Worm (Caenorhabditis elegans) whole organism, L4 larva: ENCODE data around the gene apn-1.

ENCODE experiments used
- F37D6.2 ChIP-seq: sonication (generic microtip); optimal IDR thresholded peaks from 2 replicates; lab custom pipeline; 2016; ENCODE audit warnings: mild to moderate bottlenecking, missing genetic modification characterization, missing compliant biosample characterization
- F44E2.7 ChIP-seq: fragments of 200-800 bp; sonication (Bioruptor generic); IDR thresholded peaks from 2 replicates; pipeline ENCODE4 v2.1.2; 2022; ENCODE audit warnings: missing genetic modification characterization, missing compliant biosample characterization
- F49E8.2 ChIP-seq: sonication (generic microtip); optimal IDR thresholded peaks from 2 replicates; lab custom pipeline; 2016; ENCODE audit warnings: missing compliant biosample characterization, mild to moderate bottlenecking, missing genetic modification characterization, borderline replicate concordance
- Y75B8A.6 ChIP-seq: fragments of 200-800 bp; sonication (Bioruptor generic); IDR thresholded peaks from 2 replicates; pipeline ENCODE4 v1.3.6; 2022; ENCODE audit warnings: missing genetic modification reagents, missing genetic modification characterization, missing compliant biosample characterization
- ZK546.5 ChIP-seq, 2 experiments: sonication (generic microtip); optimal IDR thresholded peaks; 2 replicates each; lab custom pipeline; 2017; ENCODE audit warnings: missing biosample characterization in 2 of 2, missing genetic modification characterization in 2 of 2
- aha-1 ChIP-seq: fragments of 150-350 bp; peaks from one replicate; lab custom pipeline; 2014; ENCODE audit warnings: missing biosample characterization, missing genetic modification characterization
- ceh-32 ChIP-seq: sonication (generic microtip); optimal IDR thresholded peaks from 2 replicates; lab custom pipeline; 2016; ENCODE audit warnings: mild to moderate bottlenecking, missing genetic modification characterization, missing compliant biosample characterization; ENCODE audit not compliant: poor library complexity
- ceh-44 ChIP-seq: fragments of 200-800 bp; sonication (Bioruptor generic); IDR thresholded peaks from 2 replicates; pipeline ENCODE4 v1.3.6; 2022; ENCODE audit warnings: missing genetic modification reagents, missing genetic modification characterization, missing compliant biosample characterization
- ceh-62 ChIP-seq: sonication (generic microtip); optimal IDR thresholded peaks from 2 replicates; lab custom pipeline; 2017; ENCODE audit warnings: missing biosample characterization, missing genetic modification characterization
- ces-1 ChIP-seq: fragments of 150-350 bp; sonication (generic microtip); optimal IDR thresholded peaks from 4 replicates; lab custom pipeline; 2014; ENCODE audit warnings: missing biosample characterization, missing genetic modification reagents, missing genetic modification characterization
- cey-2 ChIP-seq: sonication (generic microtip); optimal IDR thresholded peaks from 3 replicates; lab custom pipeline; 2017; ENCODE audit warnings: missing genetic modification characterization, mild to moderate bottlenecking, missing compliant biosample characterization, antibody characterized with exemption, borderline replicate concordance; ENCODE audit not compliant: insufficient read depth
- ctbp-1 ChIP-seq: fragments of 200-800 bp; sonication (Bioruptor generic); IDR thresholded peaks from 2 replicates; pipeline ENCODE4 v1.3.6; 2022; ENCODE audit warnings: missing genetic modification reagents, missing genetic modification characterization, missing compliant biosample characterization
- daf-12 ChIP-seq: fragments of 150-350 bp; optimal IDR thresholded peaks from 2 replicates; lab custom pipeline; 2014; ENCODE audit warnings: missing biosample characterization, missing genetic modification reagents, missing genetic modification characterization
- daf-8 ChIP-seq: fragments of 200-800 bp; sonication (Bioruptor generic); IDR thresholded peaks from 2 replicates; pipeline ENCODE4 v1.3.6; 2022; ENCODE audit warnings: missing genetic modification characterization, missing compliant biosample characterization
- dmd-6 ChIP-seq: fragments of 200-800 bp; sonication (Bioruptor generic); IDR thresholded peaks from 2 replicates; pipeline ENCODE4 v1.3.6; 2022; ENCODE audit warnings: missing genetic modification reagents, missing genetic modification characterization, missing compliant biosample characterization
- dpl-1 ChIP-seq: fragments of 150-350 bp; optimal IDR thresholded peaks from 2 replicates; lab custom pipeline; 2014; ENCODE audit warnings: missing biosample characterization, missing genetic modification reagents, missing genetic modification characterization
- dve-1 ChIP-seq: sonication (generic microtip); optimal IDR thresholded peaks from 2 replicates; lab custom pipeline; 2017; ENCODE audit warnings: antibody characterized with exemption, mild to moderate bottlenecking, missing genetic modification characterization, missing compliant biosample characterization; ENCODE audit not compliant: insufficient read depth
- gei-8 ChIP-seq: fragments of 200-800 bp; sonication (Bioruptor generic); optimal IDR thresholded peaks from 2 replicates; lab custom pipeline; 2018; ENCODE audit warnings: mild to moderate bottlenecking, missing genetic modification characterization, missing compliant biosample characterization
- hif-1 ChIP-seq, 2 experiments: sonication (generic microtip); optimal IDR thresholded peaks; 2 replicates each; lab custom pipeline; 2016 to 2017; ENCODE audit warnings: missing compliant biosample characterization in 2 of 2, missing genetic modification characterization in 2 of 2, missing genetic modification reagents in 2 of 2, missing genotype in 2 of 2, mild to moderate bottlenecking in 1 of 2
- hlh-11 ChIP-seq: fragments of 200-800 bp; sonication (Bioruptor generic); optimal IDR thresholded peaks from 2 replicates; lab custom pipeline; 2018; ENCODE audit warnings: mild to moderate bottlenecking, missing genetic modification characterization, missing compliant biosample characterization
- hlh-30 ChIP-seq: sonication (generic microtip); optimal IDR thresholded peaks from 2 replicates; lab custom pipeline; 2017; ENCODE audit warnings: antibody characterized with exemption, mild to moderate bottlenecking, missing genetic modification characterization, missing compliant biosample characterization; ENCODE audit not compliant: insufficient read depth
- lin-1 ChIP-seq: fragments of 200-800 bp; sonication (Bioruptor generic); IDR thresholded peaks from 2 replicates; pipeline ENCODE4 v1.3.6; 2022; ENCODE audit warnings: missing genetic modification reagents, missing genetic modification characterization, missing compliant biosample characterization
- lin-15B ChIP-seq: fragments of 150-350 bp; sonication (generic microtip); optimal IDR thresholded peaks from 3 replicates; lab custom pipeline; 2014; ENCODE audit warnings: missing biosample characterization, missing genetic modification characterization
- lin-38 ChIP-seq: fragments of 200-800 bp; sonication (Bioruptor generic); IDR thresholded peaks from 2 replicates; pipeline ENCODE4 v1.3.6; 2022; ENCODE audit warnings: missing genetic modification reagents, missing genetic modification characterization, missing compliant biosample characterization
- lin-39 ChIP-seq: fragments of 150-350 bp; optimal IDR thresholded peaks from 2 replicates; lab custom pipeline; 2014; ENCODE audit warnings: missing biosample characterization, missing genetic modification reagents, missing genetic modification characterization
- madf-9 ChIP-seq: fragments of 200-800 bp; sonication (Bioruptor generic); conservative IDR thresholded peaks from 2 replicates; pipeline ENCODE4 v1.3.6; 2022; ENCODE audit warnings: missing genetic modification reagents, missing genetic modification characterization, missing compliant biosample characterization
- mdl-1 ChIP-seq, 2 experiments: fragments of 150-350 bp in 1 of 2; sonication (generic microtip) in 1 of 2; optimal IDR thresholded peaks; 2 replicates each; lab custom pipeline; 2014 to 2017; ENCODE audit warnings: missing biosample characterization in 2 of 2, missing genetic modification characterization in 2 of 2
- mep-1 ChIP-seq: fragments of 150-350 bp; sonication (generic microtip); optimal IDR thresholded peaks from 3 replicates; lab custom pipeline; 2014; ENCODE audit warnings: missing biosample characterization, missing genetic modification characterization
- mes-2 ChIP-seq: sonication (generic microtip); optimal IDR thresholded peaks from 2 replicates; lab custom pipeline; 2016; ENCODE audit warnings: missing genotype, mild to moderate bottlenecking, missing genetic modification characterization, missing compliant biosample characterization; ENCODE audit not compliant: poor library complexity, severe bottlenecking
- mxl-3 ChIP-seq: fragments of 200-800 bp; sonication (Bioruptor generic); optimal IDR thresholded peaks from 2 replicates; lab custom pipeline; 2018; ENCODE audit warnings: mild to moderate bottlenecking, missing genetic modification characterization, missing compliant biosample characterization
- nhr-10 ChIP-seq: fragments of 150-350 bp; optimal IDR thresholded peaks from 2 replicates; lab custom pipeline; 2014; ENCODE audit warnings: missing biosample characterization, missing genetic modification characterization
- nhr-102 ChIP-seq: sonication (generic microtip); optimal IDR thresholded peaks from 2 replicates; lab custom pipeline; 2016; ENCODE audit warnings: mild to moderate bottlenecking, missing genetic modification characterization, moderate library complexity, missing compliant biosample characterization
- nhr-11 ChIP-seq: fragments of 150-350 bp; optimal IDR thresholded peaks from 2 replicates; lab custom pipeline; 2014; ENCODE audit warnings: missing biosample characterization, missing genetic modification characterization
- nhr-28 ChIP-seq: fragments of 150-350 bp; optimal IDR thresholded peaks from 2 replicates; lab custom pipeline; 2014; ENCODE audit warnings: missing biosample characterization, missing genetic modification characterization
- nhr-6 ChIP-seq: fragments of 150-350 bp; optimal IDR thresholded peaks from 2 replicates; lab custom pipeline; 2014; ENCODE audit warnings: missing biosample characterization, missing genetic modification characterization
- nhr-76 ChIP-seq: fragments of 150-350 bp; optimal IDR thresholded peaks from 2 replicates; lab custom pipeline; 2014; ENCODE audit warnings: missing biosample characterization, missing genetic modification characterization
- pha-4 ChIP-seq, 2 experiments: fragments of 150-350 bp in 1 of 2; fragments of 200-800 bp in 1 of 2; sonication (Bioruptor generic) in 1 of 2; IDR thresholded peaks in 1 of 2; optimal IDR thresholded peaks in 1 of 2; 2 replicates each; pipeline versions ENCODE4 v1.3.6 to Lab custom; 2014 to 2022; ENCODE audit warnings: missing genetic modification characterization in 2 of 2, missing genetic modification reagents in 2 of 2, missing biosample characterization in 1 of 2, missing compliant biosample characterization in 1 of 2
- php-3 ChIP-seq: fragments of 200-800 bp; sonication (Bioruptor generic); IDR thresholded peaks from 2 replicates; pipeline ENCODE4 v1.3.6; 2022; ENCODE audit warnings: missing genetic modification reagents, missing genetic modification characterization, missing compliant biosample characterization
- pqm-1 ChIP-seq: sonication (generic microtip); optimal IDR thresholded peaks from 2 replicates; lab custom pipeline; 2017; ENCODE audit warnings: missing biosample characterization, missing genetic modification characterization
- rbr-2 ChIP-seq: sonication (generic microtip); optimal IDR thresholded peaks from 2 replicates; lab custom pipeline; 2016; ENCODE audit warnings: missing genotype, missing genetic modification characterization, missing compliant biosample characterization
- sdz-12 ChIP-seq: fragments of 200-800 bp; sonication (Bioruptor generic); optimal IDR thresholded peaks from 2 replicates; lab custom pipeline; 2018; ENCODE audit warnings: mild to moderate bottlenecking, missing genetic modification characterization, missing compliant biosample characterization
- skn-1 ChIP-seq: fragments of 150-350 bp; optimal IDR thresholded peaks from 2 replicates; lab custom pipeline; 2014; ENCODE audit warnings: missing biosample characterization, missing genetic modification characterization
- unc-39 ChIP-seq: sonication (generic microtip); optimal IDR thresholded peaks from 2 replicates; lab custom pipeline; 2017; ENCODE audit warnings: missing biosample characterization, missing genetic modification characterization
- unc-62 ChIP-seq, 3 experiments: fragments of 150-350 bp in 1 of 3; sonication (generic microtip); optimal IDR thresholded peaks in 2 of 3; peaks in 1 of 3; 1 replicate in 1 of 3; 2 replicates in 2 of 3; lab custom pipeline; 2014 to 2017; ENCODE audit warnings: missing biosample characterization in 3 of 3, missing genetic modification characterization in 3 of 3, missing genetic modification reagents in 3 of 3, missing genotype in 1 of 3
- vab-7 ChIP-seq: fragments of 200-800 bp; sonication (Bioruptor generic); IDR thresholded peaks from 2 replicates; pipeline ENCODE4 v1.3.6; 2022; ENCODE audit warnings: missing genetic modification reagents, missing genetic modification characterization, missing compliant biosample characterization
- zfp-3 ChIP-seq: fragments of 200-800 bp; sonication (Bioruptor generic); conservative IDR thresholded peaks from 2 replicates; pipeline ENCODE4 v1.3.6; 2022; ENCODE audit warnings: missing genetic modification reagents, missing genetic modification characterization, missing compliant biosample characterization
- zip-11 ChIP-seq: fragments of 200-800 bp; sonication (Bioruptor generic); IDR thresholded peaks from 2 replicates; pipeline ENCODE4 v1.3.6; 2022; ENCODE audit warnings: missing genetic modification characterization, missing compliant biosample characterization
- ztf-11 ChIP-seq: fragments of 150-350 bp; optimal IDR thresholded peaks from 2 replicates; lab custom pipeline; 2014; ENCODE audit warnings: missing biosample characterization, missing genetic modification characterization
- ztf-7 ChIP-seq: fragments of 150-350 bp; optimal IDR thresholded peaks from 2 replicates; lab custom pipeline; 2014; ENCODE audit warnings: missing biosample characterization, missing genetic modification characterization

apn-1 gene

DNA sequence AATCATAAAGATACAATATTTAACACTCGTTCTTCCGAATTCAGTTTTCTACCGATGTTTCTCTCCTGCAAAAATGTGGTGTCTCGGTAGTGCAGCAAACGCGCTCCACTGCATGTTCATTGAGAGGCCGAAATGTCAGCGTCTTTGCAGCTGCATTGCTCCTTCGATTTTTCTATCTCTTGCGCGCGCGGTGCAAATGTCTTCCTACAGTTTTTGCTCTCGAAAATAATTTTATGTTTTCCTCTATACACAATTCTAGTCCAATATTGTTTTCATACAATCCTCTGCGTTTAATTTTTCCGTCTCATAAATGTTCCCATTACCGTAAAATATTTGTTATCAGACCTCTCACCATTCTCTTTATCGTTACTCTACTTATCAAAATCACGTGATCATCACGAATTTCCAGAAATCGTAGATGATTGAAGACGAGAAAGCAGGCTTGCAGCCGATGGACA, 15.0 kb downstream of the apn-1 start, which contains the start of gene ufd-2 (continued):
- peak in 1 of 2 experiments; percentile 85 for TF ChIP-seq unc-62 (GFP tag; optimal IDR thresholded peaks at IDR 0.05 in 1 of 2; lab: Kevin White, UChicago)
- TF ChIP-seq unc-62 (tag; optimal IDR thresholded peaks at IDR 0.05; lab: Kevin White, UChicago), result no peak
- no peak for TF ChIP-seq ztf-11 (tag; lab: Kevin White, UChicago)
- no peak for TF ChIP-seq nhr-102 (tag; lab: Kevin White, UChicago)
- peak; percentile 23 for TF ChIP-seq F37D6.2 (tag; lab: Kevin White, UChicago)
- peak; percentile 44; the same call in 1 of the 2 replicates for TF ChIP-seq madf-9
- no peak for TF ChIP-seq ZK546.5 (tag; optimal IDR thresholded peaks at IDR 0.05; lab: Kevin White, UChicago)
- TF ChIP-seq daf-12 (tag; lab: Kevin White, UChicago), result no peak
- TF ChIP-seq unc-39 (tag; lab: Kevin White, UChicago), result no peak
- TF ChIP-seq pha-4 (GFP tag; IDR thresholded peaks at IDR 0.05; lab: Robert Waterston, UW), result peak; percentile 50; the same call in 1 of the 2 replicates
- TF ChIP-seq pha-4 (tag; optimal IDR thresholded peaks at IDR 0.05; lab: Kevin White, UChicago), result peak; percentile 57
- peak; percentile 45 for TF ChIP-seq pqm-1 (tag; lab: Kevin White, UChicago)
- TF ChIP-seq mdl-1 (tag; optimal IDR thresholded peaks at IDR 0.05; lab: Kevin White, UChicago), result peak in 1 of 2 experiments; percentile 26
- TF ChIP-seq php-3 (GFP tag; lab: Robert Waterston, UW), result no peak
- TF ChIP-seq zip-11, result no peak
- TF ChIP-seq lin-1 (GFP tag; lab: Robert Waterston, UW), result no peak
- TF ChIP-seq aha-1 (tag; lab: Kevin White, UChicago), result peak; percentile 2
- TF ChIP-seq vab-7 (GFP tag; lab: Robert Waterston, UW), result peak; percentile 50; the same call in 1 of the 2 replicates
- no peak for TF ChIP-seq hif-1 (tag; optimal IDR thresholded peaks at IDR 0.05; lab: Kevin White, UChicago)
- TF ChIP-seq F44E2.7 (GFP tag; lab: Robert Waterston, UW), result no peak
- no peak for TF ChIP-seq nhr-10 (tag; lab: Kevin White, UChicago)
- peak; percentile 50 for TF ChIP-seq nhr-28
- no peak for TF ChIP-seq lin-39 (tag; lab: Kevin White, UChicago)
- peak; percentile 47 for TF ChIP-seq hlh-11 (tag; lab: Kevin White, UChicago)
- TF ChIP-seq lin-15B (tag; lab: Kevin White, UChicago), result no peak
- peak; percentile 69 for TF ChIP-seq mxl-3 (GFP tag; lab: Kevin White, UChicago)
- no peak for TF ChIP-seq ces-1 (GFP tag; lab: Kevin White, UChicago)
- TF ChIP-seq mep-1 (tag; lab: Kevin White, UChicago), result peak; percentile 84
- TF ChIP-seq Y75B8A.6 (GFP tag; lab: Robert Waterston, UW), result no peak
- TF ChIP-seq dve-1 (tag; lab: Kevin White, UChicago), result peak; percentile 45
- no peak for TF ChIP-seq F49E8.2 (tag; lab: Kevin White, UChicago)
- peak; percentile 24 for TF ChIP-seq hlh-30 (tag; lab: Kevin White, UChicago)
- TF ChIP-seq ztf-7 (tag; lab: Kevin White, UChicago), result no peak
- TF ChIP-seq nhr-6, result peak; percentile 26
- no peak for TF ChIP-seq zfp-3
- TF ChIP-seq nhr-76, result no peak
- TF ChIP-seq lin-38 (GFP tag; lab: Robert Waterston, UW), result peak; percentile 95
- no peak for TF ChIP-seq gei-8
- TF ChIP-seq daf-8, result no peak
- no peak for TF ChIP-seq ceh-62 (tag; lab: Kevin White, UChicago)
- TF ChIP-seq cey-2 (tag; lab: Kevin White, UChicago), result no peak
- TF ChIP-seq ceh-44, result 0 out of 2 replicates have a peak, but pooled peaks have one; percentile 17
- TF ChIP-seq skn-1, result no peak
- peak; percentile 64 for TF ChIP-seq rbr-2 (tag; lab: Kevin White, UChicago)
- TF ChIP-seq dmd-6, result no peak; the same call in 1 of the 2 replicates
- TF ChIP-seq dpl-1, result peak; percentile 57
- no peak for TF ChIP-seq sdz-12 (GFP tag; lab: Kevin White, UChicago)
- TF ChIP-seq ceh-32 (tag; lab: Kevin White, UChicago), result no peak
- peak; percentile 94 for TF ChIP-seq mes-2
- no peak for TF ChIP-seq ctbp-1
- peak; percentile 70 for TF ChIP-seq nhr-11
